Worm (Caenorhabditis elegans) whole organism, early embryonic: ENCODE data around the gene str-221.

ENCODE experiments used
- B0310.2 ChIP-seq: sonication (generic microtip); optimal IDR thresholded peaks from 2 replicates; lab custom pipeline; 2016; ENCODE audit warnings: mild to moderate bottlenecking, missing genetic modification characterization, missing compliant biosample characterization
- F13C5.2 ChIP-seq: sonication (generic microtip); optimal IDR thresholded peaks from 2 replicates; lab custom pipeline; 2017; ENCODE audit warnings: mild to moderate bottlenecking, missing genetic modification characterization, inconsistent platforms, missing compliant biosample characterization
- aly-1 ChIP-seq: sonication (generic microtip); optimal IDR thresholded peaks from 2 replicates; lab custom pipeline; 2016; ENCODE audit warnings: missing genetic modification characterization, missing compliant biosample characterization
- ama-1 ChIP-seq: fragments of 150-350 bp; optimal IDR thresholded peaks from 2 replicates; lab custom pipeline; 2014
- ceh-13 ChIP-seq: fragments of 200-800 bp; sonication (Bioruptor generic); optimal IDR thresholded peaks from 2 replicates; lab custom pipeline; 2018; ENCODE audit warnings: mild to moderate bottlenecking, missing genetic modification characterization, missing compliant biosample characterization
- ceh-36 ChIP-seq: sonication (generic microtip); optimal IDR thresholded peaks from 2 replicates; lab custom pipeline; 2016; ENCODE audit warnings: missing genetic modification characterization, inconsistent platforms, missing compliant biosample characterization
- ets-7 ChIP-seq: sonication (generic microtip); optimal IDR thresholded peaks from 2 replicates; lab custom pipeline; 2016; ENCODE audit warnings: missing genotype, missing genetic modification characterization, missing compliant biosample characterization
- flt-1 ChIP-seq: fragments of 200-800 bp; sonication (Bioruptor generic); IDR thresholded peaks from 2 replicates; pipeline ENCODE4 v1.3.6; 2022; ENCODE audit warnings: missing genetic modification characterization, missing compliant biosample characterization
- hmbx-1 ChIP-seq: sonication (generic microtip); optimal IDR thresholded peaks from 2 replicates; lab custom pipeline; 2016; ENCODE audit warnings: mild to moderate bottlenecking, missing genetic modification characterization, missing compliant biosample characterization
- hmg-4 ChIP-seq: fragments of 200-800 bp; sonication (Bioruptor generic); optimal IDR thresholded peaks from 2 replicates; lab custom pipeline; 2018; ENCODE audit warnings: mild to moderate bottlenecking, missing genetic modification characterization, missing compliant biosample characterization
- hnd-1 ChIP-seq: sonication (generic microtip); optimal IDR thresholded peaks from 2 replicates; lab custom pipeline; 2016; ENCODE audit warnings: missing genetic modification characterization, missing compliant biosample characterization
- pes-1 ChIP-seq: fragments of 200-800 bp; sonication (Bioruptor generic); IDR thresholded peaks from 2 replicates; pipeline ENCODE4 v1.3.6; 2022; ENCODE audit warnings: missing genetic modification reagents, missing genetic modification characterization, missing compliant biosample characterization
- scrt-1 ChIP-seq: fragments of 200-800 bp; sonication (Bioruptor generic); IDR thresholded peaks from 2 replicates; pipeline ENCODE4 v1.3.6; 2022; ENCODE audit warnings: missing genetic modification characterization, missing compliant biosample characterization
- sea-1 ChIP-seq: fragments of 200-800 bp; sonication (Bioruptor generic); conservative IDR thresholded peaks from 2 replicates; pipeline ENCODE4 v1.3.6; 2022; ENCODE audit warnings: missing genetic modification characterization, missing compliant biosample characterization
- tbx-11 ChIP-seq: fragments of 200-800 bp; sonication (Bioruptor generic); IDR thresholded peaks from 2 replicates; pipeline ENCODE4 v1.3.6; 2022; ENCODE audit warnings: missing genetic modification characterization, missing compliant biosample characterization
- tbx-37 ChIP-seq: fragments of 200-800 bp; sonication (Bioruptor generic); conservative IDR thresholded peaks from 2 replicates; pipeline ENCODE4 v1.3.6; 2022; ENCODE audit warnings: missing genetic modification reagents, missing genetic modification characterization, missing compliant biosample characterization
- tra-4 ChIP-seq: sonication (generic microtip); optimal IDR thresholded peaks from 2 replicates; lab custom pipeline; 2017; ENCODE audit warnings: missing genetic modification characterization, missing compliant biosample characterization

str-221 gene

ce11 chrV:1651045-1651444, 10.9 kb downstream of the str-221 start, which contains the start of gene irld-44:
Gene irld-44 (plus strand): TSS chrV:1651345.
- TF ChIP-seq tbx-11 (no peak), hmbx-1 (tag; lab: Kevin White, UChicago) (no peak), ets-7 (tag; lab: Kevin White, UChicago) (no peak), ama-1 (lab: Kevin White, UChicago) (no peak), tbx-37 (GFP tag; lab: Robert Waterston, UW) (no peak), scrt-1 (GFP tag; lab: Robert Waterston, UW) (no peak), pes-1 (no peak), B0310.2 (tag; lab: Kevin White, UChicago) (no peak), aly-1 (no peak), ceh-36 (tag; lab: Kevin White, UChicago) (no peak), hmg-4 (GFP tag; lab: Kevin White, UChicago) (no peak), ceh-13 (GFP tag; lab: Kevin White, UChicago) (no peak), sea-1 (GFP tag; lab: Robert Waterston, UW) (no peak), flt-1 (GFP tag; lab: Robert Waterston, UW) (no peak), hnd-1 (tag; lab: Kevin White, UChicago) (no peak), tra-4 (tag; lab: Kevin White, UChicago) (no peak), F13C5.2 (tag; lab: Kevin White, UChicago) (no peak)

ce11 chrV:1654845-1655244, 14.7 kb downstream of the str-221 start, which contains the start of gene irld-11:
Gene irld-11 (plus strand): TSS chrV:1655145.
- TF ChIP-seq tbx-37 (GFP tag; lab: Robert Waterston, UW) (no peak), scrt-1 (GFP tag; lab: Robert Waterston, UW) (no peak), aly-1 (no peak), hnd-1 (tag; lab: Kevin White, UChicago) (no peak), hmbx-1 (tag; lab: Kevin White, UChicago) (no peak)

- TF ChIP-seq flt-1 (GFP tag; lab: Robert Waterston, UW), result no peak
Observed at ce11 chrV:1662270-1662669, 22.2 kb downstream of the str-221 start, which contains the start of gene irld-40. Gene irld-40 (plus strand): TSS chrV:1662570.

DNA sequence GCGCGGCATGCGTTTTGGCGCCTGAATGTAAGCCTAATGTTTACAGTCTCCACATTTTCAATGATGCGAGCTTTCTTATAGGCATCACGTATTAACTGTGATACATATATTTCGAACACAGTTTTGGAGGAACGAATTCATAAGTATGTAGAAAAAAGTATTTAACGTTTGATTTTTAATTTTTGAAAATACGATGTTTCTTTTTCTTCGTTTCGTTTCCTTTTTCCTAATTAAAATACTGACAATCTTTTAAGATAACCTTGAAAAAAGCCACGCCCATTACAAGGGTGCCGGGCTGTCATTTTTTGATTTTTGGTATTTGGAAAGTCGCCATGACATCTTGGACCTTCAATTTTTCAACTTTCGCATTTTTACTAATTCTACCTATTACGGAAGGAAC, 24.8 kb downstream of the str-221 start, which contains the start of gene K04F1.9:
Gene K04F1.9 (plus strand): TSS at position 301 of the 400 bp plus-strand sequence.
- TF ChIP-seq hmbx-1 (tag; lab: Kevin White, UChicago), result no peak
- TF ChIP-seq sea-1 (GFP tag; lab: Robert Waterston, UW), result no peak
- TF ChIP-seq hnd-1 (tag; lab: Kevin White, UChicago), result no peak
- TF ChIP-seq B0310.2 (tag; lab: Kevin White, UChicago), result no peak
- no peak for TF ChIP-seq ceh-13 (GFP tag; lab: Kevin White, UChicago)
- no peak for TF ChIP-seq scrt-1 (GFP tag; lab: Robert Waterston, UW)
- TF ChIP-seq tbx-37 (GFP tag; lab: Robert Waterston, UW), result no peak
- no peak for TF ChIP-seq flt-1 (GFP tag; lab: Robert Waterston, UW)
- TF ChIP-seq ets-7 (tag; lab: Kevin White, UChicago), result no peak

DNA sequence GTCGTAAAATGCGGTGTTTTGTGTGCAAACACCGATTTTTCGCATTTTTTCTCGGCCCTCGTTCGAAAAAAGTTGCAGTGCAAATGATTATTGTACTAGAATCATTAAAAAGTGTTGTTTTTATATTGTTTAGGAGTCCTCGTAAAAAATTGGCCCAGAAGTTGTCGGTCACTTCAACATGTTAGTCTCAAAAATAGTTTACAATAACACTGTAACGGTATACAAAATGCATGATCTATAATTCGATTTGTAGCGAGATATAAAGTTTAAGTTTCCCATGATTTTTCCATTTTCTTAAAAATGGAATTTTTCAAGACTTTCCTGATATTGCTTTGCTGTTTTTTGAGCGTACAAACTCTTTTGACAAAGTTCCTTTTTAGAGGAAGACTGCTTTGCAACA, 26.8 kb downstream of the str-221 start, which contains the start of gene K04F1.8:
Gene K04F1.8 (plus strand): TSS at position 301 of the 400 bp plus-strand sequence.
- TF ChIP-seq B0310.2 (tag; lab: Kevin White, UChicago), result no peak
- TF ChIP-seq F13C5.2 (tag; lab: Kevin White, UChicago), result no peak

DNA sequence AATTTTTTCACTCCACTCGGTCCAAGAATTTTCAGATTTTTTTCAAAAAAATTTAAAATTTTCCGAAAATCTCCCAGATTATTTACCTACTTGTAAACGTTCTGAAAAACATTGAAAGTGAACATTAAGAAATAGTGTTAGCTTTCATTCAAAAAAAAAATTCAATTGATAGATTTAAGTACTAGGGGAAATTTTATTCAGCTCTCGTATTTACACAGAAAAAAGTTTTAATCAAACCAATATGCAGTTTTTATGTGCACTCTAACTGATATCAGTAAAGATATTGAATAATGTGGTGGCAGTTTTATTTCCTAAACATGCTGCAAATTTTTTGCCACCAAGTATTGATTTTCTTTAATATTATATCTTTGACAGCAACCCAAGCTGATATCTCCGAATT, 28.1 kb downstream of the str-221 start, which contains the start of gene irld-42:
Gene irld-42 (plus strand): TSS at position 301 of the 400 bp plus-strand sequence.
- TF ChIP-seq tbx-37 (GFP tag; lab: Robert Waterston, UW) (no peak), ceh-13 (GFP tag; lab: Kevin White, UChicago) (no peak), ets-7 (tag; lab: Kevin White, UChicago) (no peak), tbx-11 (no peak), tra-4 (tag; lab: Kevin White, UChicago) (no peak), F13C5.2 (tag; lab: Kevin White, UChicago) (no peak), ceh-36 (tag; lab: Kevin White, UChicago) (no peak), sea-1 (GFP tag; lab: Robert Waterston, UW) (no peak), hnd-1 (tag; lab: Kevin White, UChicago) (no peak), flt-1 (GFP tag; lab: Robert Waterston, UW) (no peak), hmbx-1 (tag; lab: Kevin White, UChicago) (no peak), aly-1 (no peak), ama-1 (lab: Kevin White, UChicago) (no peak), B0310.2 (tag; lab: Kevin White, UChicago) (no peak), hmg-4 (GFP tag; lab: Kevin White, UChicago) (no peak), pes-1 (no peak), scrt-1 (GFP tag; lab: Robert Waterston, UW) (no peak)

DNA sequence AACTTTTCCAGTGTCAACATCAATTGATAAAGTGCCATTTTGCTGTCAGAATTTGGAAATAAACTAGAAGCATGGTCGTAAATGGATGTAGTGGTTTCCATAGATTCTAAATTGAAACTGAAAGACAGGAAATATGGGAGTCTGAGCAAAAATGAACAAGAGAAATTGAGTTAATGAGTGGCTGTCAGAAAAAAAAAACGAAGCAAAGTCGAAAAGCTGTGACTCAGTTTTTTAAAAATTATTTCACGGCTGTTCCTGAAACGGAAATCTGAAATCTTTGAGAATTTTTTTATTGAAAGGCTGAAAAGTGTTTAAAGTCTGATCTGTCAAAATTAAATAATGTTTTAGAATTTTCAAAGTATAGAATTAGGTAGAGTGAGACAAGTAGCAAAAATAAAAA, 38.1 kb downstream of the str-221 start, which contains the start of gene srw-98:
Gene srw-98 (minus strand): TSS at position 101 of the 400 bp plus-strand sequence.
- TF ChIP-seq ceh-13 (GFP tag; lab: Kevin White, UChicago), result no peak
- TF ChIP-seq tbx-11, result no peak
- TF ChIP-seq ama-1 (lab: Kevin White, UChicago), result no peak
- no peak for TF ChIP-seq sea-1 (GFP tag; lab: Robert Waterston, UW)
- TF ChIP-seq tra-4 (tag; lab: Kevin White, UChicago), result no peak
- TF ChIP-seq B0310.2 (tag; lab: Kevin White, UChicago), result no peak
- no peak for TF ChIP-seq tbx-37 (GFP tag; lab: Robert Waterston, UW)
- TF ChIP-seq hmg-4 (GFP tag; lab: Kevin White, UChicago), result no peak
- TF ChIP-seq hnd-1 (tag; lab: Kevin White, UChicago), result no peak
- no peak for TF ChIP-seq hmbx-1 (tag; lab: Kevin White, UChicago)
- TF ChIP-seq ceh-36 (tag; lab: Kevin White, UChicago), result no peak
- TF ChIP-seq flt-1 (GFP tag; lab: Robert Waterston, UW), result no peak
- TF ChIP-seq F13C5.2 (tag; lab: Kevin White, UChicago), result no peak
- no peak for TF ChIP-seq ets-7 (tag; lab: Kevin White, UChicago)
- TF ChIP-seq pes-1, result no peak
- TF ChIP-seq scrt-1 (GFP tag; lab: Robert Waterston, UW), result no peak
